Worm (Caenorhabditis elegans) whole organism, L1 larva: ENCODE results near the gene F23A7.3.
"Not testable (repeated sequence)": the region's sequence is repeated elsewhere in the genome, so short reads cannot be mapped to it uniquely, and the experiment has no call there.

Experiments used
- C34B4.2 ChIP-seq: sonication (generic microtip); optimal IDR thresholded peaks from 2 replicates; lab custom pipeline; 2017; ENCODE audit warnings: mild to moderate bottlenecking, missing genetic modification characterization, missing compliant biosample characterization
- F16B12.6 ChIP-seq: fragments of 150-350 bp; optimal IDR thresholded peaks from 2 replicates; lab custom pipeline; 2014; ENCODE audit warnings: missing biosample characterization, missing genetic modification characterization
- Y116A8C.19 ChIP-seq: sonication (generic microtip); optimal IDR thresholded peaks from 2 replicates; lab custom pipeline; 2016; ENCODE audit warnings: missing compliant biosample characterization, missing genetic modification characterization, borderline replicate concordance
- alr-1 ChIP-seq: fragments of 200-800 bp; sonication (Bioruptor generic); optimal IDR thresholded peaks from 2 replicates; lab custom pipeline; 2018; ENCODE audit warnings: borderline replicate concordance, mild to moderate bottlenecking, missing genetic modification characterization, missing compliant biosample characterization
- aly-2 ChIP-seq: fragments of 150-350 bp; optimal IDR thresholded peaks from 2 replicates; lab custom pipeline; 2014; ENCODE audit warnings: missing biosample characterization, missing genetic modification characterization
- ama-1 ChIP-seq: fragments of 150-350 bp; optimal IDR thresholded peaks from 2 replicates; lab custom pipeline; 2014
- blmp-1 ChIP-seq: fragments of 150-350 bp; optimal IDR thresholded peaks from 2 replicates; lab custom pipeline; 2014; ENCODE audit warnings: missing biosample characterization, missing genetic modification characterization
- ceh-63 ChIP-seq: fragments of 200-800 bp; sonication (Bioruptor generic); optimal IDR thresholded peaks from 2 replicates; lab custom pipeline; 2018; ENCODE audit warnings: mild to moderate bottlenecking, missing genetic modification characterization, missing compliant biosample characterization
- ceh-88 ChIP-seq: fragments of 200-800 bp; sonication (Bioruptor generic); IDR thresholded peaks from 2 replicates; pipeline ENCODE4 v1.3.6; 2022; ENCODE audit warnings: missing genetic modification characterization, missing compliant biosample characterization
- ceh-90 ChIP-seq: sonication (generic microtip); optimal IDR thresholded peaks from 2 replicates; lab custom pipeline; 2016; ENCODE audit warnings: missing genetic modification characterization, missing compliant biosample characterization
- efl-1 ChIP-seq, 4 experiments: fragments of 150-350 bp; optimal IDR thresholded peaks in 3 of 4; peaks in 1 of 4; 1 replicate in 1 of 4; 2 replicates in 3 of 4; lab custom pipeline; 2014; ENCODE audit warnings: missing biosample characterization in 2 of 4, missing genetic modification characterization in 2 of 4, missing genetic modification reagents in 2 of 4
- elt-3 ChIP-seq, 6 experiments: fragments of 150-350 bp in 1 of 6; sonication (generic microtip); optimal IDR thresholded peaks; 2 replicates each; lab custom pipeline; 2017 to 2018; ENCODE audit warnings: missing biosample characterization in 6 of 6, missing genetic modification characterization in 6 of 6, inconsistent platforms in 1 of 6
- ets-5 ChIP-seq: fragments of 200-800 bp; sonication (Bioruptor generic); IDR thresholded peaks from 2 replicates; pipeline ENCODE4 v1.3.6; 2022; ENCODE audit warnings: missing genetic modification characterization, missing compliant biosample characterization
- grh-1 ChIP-seq: fragments of 200-800 bp; sonication (Bioruptor generic); IDR thresholded peaks from 2 replicates; pipeline ENCODE4 v1.3.6; 2022; ENCODE audit warnings: missing genetic modification reagents, missing genetic modification characterization, missing compliant biosample characterization
- hpl-2 ChIP-seq: fragments of 150-350 bp; optimal IDR thresholded peaks from 2 replicates; lab custom pipeline; 2014; ENCODE audit warnings: missing biosample characterization, missing genetic modification reagents, missing genetic modification characterization
- irx-1 ChIP-seq: sonication (generic microtip); optimal IDR thresholded peaks from 2 replicates; lab custom pipeline; 2016; ENCODE audit warnings: missing genetic modification characterization, missing compliant biosample characterization
- isw-1 ChIP-seq: fragments of 200-800 bp; sonication (Bioruptor generic); IDR thresholded peaks from 2 replicates; pipeline ENCODE4 v1.3.6; 2022; ENCODE audit warnings: missing genetic modification characterization, missing compliant biosample characterization
- jun-1 ChIP-seq: fragments of 150-350 bp; optimal IDR thresholded peaks from 2 replicates; lab custom pipeline; 2014; ENCODE audit warnings: missing biosample characterization, missing genetic modification reagents, missing genetic modification characterization
- lin-13 ChIP-seq: fragments of 150-350 bp; optimal IDR thresholded peaks from 2 replicates; lab custom pipeline; 2014; ENCODE audit warnings: missing biosample characterization, missing genetic modification reagents, missing genetic modification characterization
- lin-14 ChIP-seq: fragments of 200-800 bp; sonication (Bioruptor generic); optimal IDR thresholded peaks from 2 replicates; lab custom pipeline; 2018; ENCODE audit warnings: mild to moderate bottlenecking, missing genetic modification characterization, moderate library complexity, missing compliant biosample characterization
- lin-35 ChIP-seq, 2 experiments: fragments of 150-350 bp; optimal IDR thresholded peaks; 2 replicates each; lab custom pipeline; 2014; ENCODE audit warnings: missing biosample characterization in 2 of 2, missing genetic modification characterization in 2 of 2, missing genetic modification reagents in 2 of 2
- lsy-2 ChIP-seq, 2 experiments: fragments of 150-350 bp; optimal IDR thresholded peaks; 2 replicates each; lab custom pipeline; 2014; ENCODE audit warnings: missing biosample characterization in 2 of 2, missing genetic modification characterization in 2 of 2
- nhr-237 ChIP-seq: fragments of 150-350 bp; optimal IDR thresholded peaks from 2 replicates; lab custom pipeline; 2014; ENCODE audit warnings: missing biosample characterization, missing genetic modification characterization
- nhr-28 ChIP-seq: fragments of 150-350 bp; optimal IDR thresholded peaks from 2 replicates; lab custom pipeline; 2014; ENCODE audit warnings: missing biosample characterization, missing genetic modification characterization
- nhr-76 ChIP-seq: sonication (generic microtip); optimal IDR thresholded peaks from 2 replicates; lab custom pipeline; 2017; ENCODE audit warnings: missing biosample characterization, missing genetic modification characterization
- nhr-85 ChIP-seq: sonication (generic microtip); peaks from one replicate; lab custom pipeline; 2016; ENCODE audit warnings: missing genetic modification characterization, inconsistent platforms, missing compliant biosample characterization
- nhr-90 ChIP-seq: sonication (generic microtip); optimal IDR thresholded peaks from 2 replicates; lab custom pipeline; 2016; ENCODE audit warnings: mild to moderate bottlenecking, missing genetic modification characterization, missing compliant biosample characterization; ENCODE audit not compliant: poor library complexity
- pag-3 ChIP-seq: sonication (generic microtip); optimal IDR thresholded peaks from 2 replicates; lab custom pipeline; 2017; ENCODE audit warnings: missing genetic modification characterization, mild to moderate bottlenecking, missing compliant biosample characterization, antibody characterized with exemption, borderline replicate concordance; ENCODE audit not compliant: insufficient read depth
- pax-3 ChIP-seq: fragments of 200-800 bp; sonication (Bioruptor generic); optimal IDR thresholded peaks from 2 replicates; lab custom pipeline; 2018; ENCODE audit warnings: mild to moderate bottlenecking, missing genetic modification characterization, moderate library complexity, missing compliant biosample characterization
- rnt-1 ChIP-seq: sonication (generic microtip); optimal IDR thresholded peaks from 2 replicates; lab custom pipeline; 2016; ENCODE audit warnings: mild to moderate bottlenecking, missing genetic modification characterization, moderate library complexity, missing compliant biosample characterization
- snu-23 ChIP-seq: sonication (generic microtip); optimal IDR thresholded peaks from 2 replicates; lab custom pipeline; 2016; ENCODE audit warnings: missing genetic modification characterization, missing compliant biosample characterization
- sup-37 ChIP-seq: fragments of 200-800 bp; sonication (Bioruptor generic); optimal IDR thresholded peaks from 2 replicates; lab custom pipeline; 2018; ENCODE audit warnings: mild to moderate bottlenecking, missing genetic modification characterization, missing compliant biosample characterization
- swsn-7 ChIP-seq: sonication (generic microtip); optimal IDR thresholded peaks from 2 replicates; lab custom pipeline; 2016; ENCODE audit warnings: missing genetic modification characterization, missing compliant biosample characterization
- unc-62 ChIP-seq: fragments of 150-350 bp; optimal IDR thresholded peaks from 2 replicates; lab custom pipeline; 2014; ENCODE audit warnings: missing biosample characterization, missing genetic modification reagents, missing genetic modification characterization
- unc-86 ChIP-seq: sonication (generic microtip); optimal IDR thresholded peaks from 2 replicates; lab custom pipeline; 2016; ENCODE audit warnings: missing genetic modification characterization, missing compliant biosample characterization
- vab-15 ChIP-seq: sonication (generic microtip); optimal IDR thresholded peaks from 2 replicates; lab custom pipeline; 2017; ENCODE audit warnings: missing genotype, mild to moderate bottlenecking, missing genetic modification characterization, missing compliant biosample characterization
- xbp-1 ChIP-seq: sonication (generic microtip); optimal IDR thresholded peaks from 2 replicates; lab custom pipeline; 2016; ENCODE audit warnings: missing genetic modification characterization, missing compliant biosample characterization
- zip-4 ChIP-seq: fragments of 200-800 bp; sonication (Bioruptor generic); optimal IDR thresholded peaks from 2 replicates; lab custom pipeline; 2018; ENCODE audit warnings: mild to moderate bottlenecking, missing genetic modification characterization, moderate library complexity, missing compliant biosample characterization
- ztf-11 ChIP-seq, 2 experiments: sonication (generic microtip); optimal IDR thresholded peaks; 2 replicates each; lab custom pipeline; 2016 to 2017; ENCODE audit warnings: missing genetic modification characterization in 2 of 2, missing biosample characterization in 1 of 2, missing compliant biosample characterization in 1 of 2
- ztf-4 ChIP-seq: fragments of 150-350 bp; optimal IDR thresholded peaks from 2 replicates; lab custom pipeline; 2014; ENCODE audit warnings: missing biosample characterization, missing genetic modification characterization

Gene F23A7.3

DNA sequence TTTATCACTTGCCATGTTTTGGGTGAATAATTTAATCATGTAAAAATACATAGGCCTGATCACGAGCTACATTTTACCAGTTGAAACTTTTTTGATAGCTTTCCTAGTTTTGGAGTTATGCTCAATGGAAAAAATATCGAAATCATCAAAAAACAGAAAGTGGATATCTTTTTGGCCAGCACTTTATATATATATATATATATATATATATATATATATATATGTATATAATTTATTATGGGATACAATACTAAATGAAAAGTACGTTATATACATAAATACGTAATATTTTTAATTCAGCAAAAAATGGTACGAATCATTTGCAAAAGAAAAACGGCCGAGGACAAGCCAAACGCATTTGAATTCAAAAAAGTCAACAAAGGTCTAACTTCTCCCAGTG is at the start of gene F23A7.3:
Gene F23A7.3, plus strand, starts transcription at position 301 of the 400 bp plus-strand sequence.
- not testable (repeated sequence) for TF ChIP-seq efl-1 (optimal IDR thresholded peaks at IDR 0.05; lab: Kevin White, UChicago)
- TF ChIP-seq efl-1 (GFP tag; optimal IDR thresholded peaks at IDR 0.05 in 1 of 2; lab: Kevin White, UChicago), result peak in 1 of 2 experiments; percentile 57
- TF ChIP-seq, all 84 proteins: peak for 1; not testable (repeated sequence) for 83

DNA sequence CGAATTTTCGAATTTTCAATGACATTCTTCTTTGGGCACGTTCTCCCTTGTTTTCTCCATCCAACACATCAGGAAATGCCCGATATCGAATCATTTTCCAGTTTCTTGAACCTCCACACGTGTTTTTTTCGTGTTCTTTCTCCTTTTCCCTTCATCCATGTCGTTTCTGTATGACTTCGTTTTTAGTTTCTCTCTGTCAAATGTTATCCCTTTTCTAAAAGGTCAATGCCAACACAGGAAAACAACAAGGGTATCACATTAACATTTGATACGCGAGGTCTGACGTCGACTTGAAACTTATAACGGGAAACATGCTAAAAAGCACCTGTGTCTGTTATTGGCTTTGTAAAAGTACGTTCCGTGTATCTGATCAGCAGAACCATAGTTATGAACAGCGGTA is 46.9 kb upstream of the F23A7.3 start:
- TF ChIP-seq elt-3 (tag; optimal IDR thresholded peaks at IDR 0.05; lab: Kevin White, UChicago), result peak in 2 of 6 experiments; percentile 26 to 68
- no peak for TF ChIP-seq efl-1 (optimal IDR thresholded peaks at IDR 0.05; lab: Kevin White, UChicago)
- no peak for TF ChIP-seq efl-1 (GFP tag; optimal IDR thresholded peaks at IDR 0.05 in 1 of 2; lab: Kevin White, UChicago)
- TF ChIP-seq lin-14 (GFP tag; lab: Kevin White, UChicago), result peak; percentile 6
- TF ChIP-seq nhr-85 (tag; lab: Kevin White, UChicago), result peak; percentile 67
- peak; percentile 39 for TF ChIP-seq blmp-1 (tag; lab: Kevin White, UChicago)
- TF ChIP-seq, all 84 proteins: peak for 4

DNA sequence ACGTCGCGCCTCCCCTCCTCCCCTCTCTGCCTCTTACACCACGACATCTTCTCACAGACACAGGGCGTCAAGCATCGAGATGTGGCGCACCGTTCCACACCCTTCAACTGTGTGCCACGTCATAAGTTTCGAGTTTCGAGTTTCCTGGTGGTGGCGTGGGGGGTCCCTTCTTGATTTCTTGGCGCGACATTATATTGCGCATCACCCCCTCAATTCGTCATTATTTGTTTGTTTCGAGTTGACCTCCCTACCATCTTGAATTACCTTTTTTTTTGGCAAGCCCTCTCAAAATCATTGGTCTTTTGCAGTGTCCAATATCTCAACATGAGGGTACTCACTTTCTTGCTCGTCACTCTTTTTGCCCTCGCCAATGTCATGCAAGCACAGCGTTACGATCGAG is 35.7 kb upstream of the F23A7.3 start, which contains the start of gene nlp-67:
Gene nlp-67, plus strand, starts transcription at position 301 of the 400 bp plus-strand sequence.
- TF ChIP-seq nhr-237 (tag; lab: Kevin White, UChicago) (no peak), irx-1 (tag; lab: Kevin White, UChicago) (no peak), nhr-28 (no peak), xbp-1 (tag; lab: Kevin White, UChicago) (no peak), nhr-76 (no peak), Y116A8C.19 (tag; lab: Kevin White, UChicago) (no peak), sup-37 (GFP tag; lab: Kevin White, UChicago) (no peak), pag-3 (tag; lab: Kevin White, UChicago) (no peak), zip-4 (GFP tag; lab: Kevin White, UChicago) (no peak), jun-1 (tag; lab: Kevin White, UChicago) (no peak), unc-86 (no peak), nhr-85 (tag; lab: Kevin White, UChicago) (no peak), ceh-88 (GFP tag; lab: Robert Waterston, UW) (no peak), rnt-1 (no peak)

DNA sequence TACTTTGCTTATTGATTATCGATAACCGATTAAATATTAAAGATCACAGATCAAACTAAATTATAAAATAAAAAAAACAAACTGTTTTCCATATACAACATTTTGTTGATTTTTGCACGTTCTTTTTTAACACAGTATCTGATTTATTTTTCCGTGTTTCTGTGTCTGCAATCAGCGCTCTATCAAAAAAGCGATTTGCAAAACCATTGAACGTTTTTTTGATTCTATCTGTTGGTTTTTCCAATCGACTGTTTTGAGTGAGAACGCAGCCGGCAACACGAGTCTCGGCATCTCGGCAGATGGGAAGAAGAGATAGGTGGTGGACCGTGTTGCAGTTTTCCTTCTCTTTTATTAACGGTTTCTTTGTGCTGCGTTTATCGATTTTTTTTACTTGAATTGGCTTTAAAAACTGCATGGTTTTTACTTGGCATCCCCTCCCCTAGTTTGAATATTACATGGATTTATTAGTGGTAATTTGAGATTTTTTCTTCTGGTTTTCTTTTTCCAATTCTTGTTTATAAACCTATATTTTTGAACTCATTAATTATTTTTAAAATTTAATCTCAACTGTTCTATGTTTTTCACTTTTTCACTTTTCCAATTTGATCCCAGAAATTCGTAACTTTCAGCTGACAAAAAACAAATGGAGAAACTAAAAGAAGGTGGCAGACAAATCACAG is 30.4 kb upstream of the F23A7.3 start, which contains the start of gene slc-25A21:
Gene slc-25A21, plus strand, starts transcription at position 630 of the 680 bp plus-strand sequence.
- TF ChIP-seq aly-2 (tag; lab: Kevin White, UChicago), result no peak
- peak; percentile 53 for TF ChIP-seq lin-14 (GFP tag; lab: Kevin White, UChicago)
- peak; percentile 26 for TF ChIP-seq blmp-1 (tag; lab: Kevin White, UChicago)
- no peak for TF ChIP-seq rnt-1
- no peak for TF ChIP-seq ama-1
- TF ChIP-seq Y116A8C.19 (tag; lab: Kevin White, UChicago), result no peak
- peak; percentile 63 for TF ChIP-seq nhr-85 (tag; lab: Kevin White, UChicago)
- no peak for TF ChIP-seq lin-13

DNA sequence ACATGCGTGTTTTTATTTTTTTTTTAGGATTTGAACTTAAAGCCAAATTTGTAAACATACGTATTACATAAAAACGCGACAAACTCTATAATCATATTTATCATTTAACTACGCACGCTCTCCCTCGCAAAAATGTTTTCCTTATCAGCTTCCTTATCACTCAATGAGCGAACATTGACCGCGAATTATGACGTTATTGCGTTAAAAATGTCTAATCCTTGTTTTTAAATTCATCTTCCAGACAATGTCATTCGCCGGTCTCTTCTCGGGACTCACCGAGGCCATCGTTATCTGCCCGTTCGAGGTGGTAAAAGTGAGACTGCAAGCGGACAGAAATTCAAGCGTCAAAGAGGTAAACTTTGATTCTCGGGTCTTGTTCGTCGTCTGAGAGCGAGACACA is 27.2 kb upstream of the F23A7.3 start:
- no peak for TF ChIP-seq ama-1
- TF ChIP-seq ets-5 (GFP tag; lab: Robert Waterston, UW), result no peak
- TF ChIP-seq lin-35 (GFP tag; optimal IDR thresholded peaks at IDR 0.05; lab: Kevin White, UChicago), result peak in 1 of 2 experiments; percentile 65
- TF ChIP-seq alr-1 (tag; lab: Kevin White, UChicago), result no peak
- no peak for TF ChIP-seq isw-1 (GFP tag; lab: Robert Waterston, UW)
- TF ChIP-seq grh-1 (GFP tag; lab: Robert Waterston, UW), result no peak
- peak; percentile 14 for TF ChIP-seq jun-1 (tag; lab: Kevin White, UChicago)
- peak; percentile 52 for TF ChIP-seq lin-14 (GFP tag; lab: Kevin White, UChicago)
- no peak for TF ChIP-seq ceh-90 (tag; lab: Kevin White, UChicago)
- no peak for TF ChIP-seq hpl-2 (GFP tag; lab: Kevin White, UChicago)
- no peak for TF ChIP-seq C34B4.2 (tag; lab: Kevin White, UChicago)
- TF ChIP-seq nhr-90 (tag; lab: Kevin White, UChicago), result peak; percentile 60
- no peak for TF ChIP-seq ztf-4 (tag; lab: Kevin White, UChicago)
- TF ChIP-seq vab-15 (tag; lab: Kevin White, UChicago), result no peak
- TF ChIP-seq ceh-63 (GFP tag; lab: Kevin White, UChicago), result no peak
- TF ChIP-seq nhr-85 (tag; lab: Kevin White, UChicago), result peak; percentile 76
- TF ChIP-seq ztf-11 (tag; optimal IDR thresholded peaks at IDR 0.05; lab: Kevin White, UChicago), result no peak
- TF ChIP-seq lsy-2 (tag; optimal IDR thresholded peaks at IDR 0.05; lab: Kevin White, UChicago), result no peak
- TF ChIP-seq pax-3 (tag; lab: Kevin White, UChicago), result no peak
- TF ChIP-seq lin-13, result no peak
- peak; percentile 19 for TF ChIP-seq snu-23 (GFP tag; lab: Kevin White, UChicago)
- no peak for TF ChIP-seq unc-62 (GFP tag; lab: Kevin White, UChicago)
- TF ChIP-seq F16B12.6, result no peak
- TF ChIP-seq swsn-7 (tag; lab: Kevin White, UChicago), result no peak
- TF ChIP-seq aly-2 (tag; lab: Kevin White, UChicago), result no peak
- no peak for TF ChIP-seq zip-4 (GFP tag; lab: Kevin White, UChicago)
- no peak for TF ChIP-seq irx-1 (tag; lab: Kevin White, UChicago)
